1 fruit fly cellular context compared by ENCODE assay signal in genomic region chr3R:22625514-22626333, dm6.
TF ChIP-seq lines count a peak whose summit lies in the region.

No protein-coding gene starts in this region.

TF ChIP-seq in whole organism, embryonic, 481 proteins besides CTCF, POLR2A, EP300 and RAD21 (continued from another document and continues in another):
- TF ChIP-seq CG15011 (GFP tag; optimal IDR thresholded peaks at IDR 0.05; lab: Kevin White, UChicago) (peak; percentile 23), CG1233 (GFP tag; optimal IDR thresholded peaks at IDR 0.05; lab: Kevin White, UChicago) (peak; percentile 12), CG11093 (GFP tag; IDR thresholded peaks at IDR 0.05; lab: Robert Waterston, UW) (0 out of 3 replicates have a peak, but pooled peaks have one; percentile 12), CG10321 (GFP tag; IDR thresholded peaks at IDR 0.05; lab: Robert Waterston, UW) (no peak), B-H2 (GFP tag; optimal IDR thresholded peaks at IDR 0.05; lab: Kevin White, UChicago) (no peak), grau (tag; optimal IDR thresholded peaks at IDR 0.05; lab: Kevin White, UChicago) (peak; percentile 52), Ssrp (tag; optimal IDR thresholded peaks at IDR 0.05; lab: Kevin White, UChicago) (peak; percentile 47), CG3407 (GFP tag; optimal IDR thresholded peaks at IDR 0.05; lab: Kevin White, UChicago) (peak; percentile 39), fd64A (GFP tag; optimal IDR thresholded peaks at IDR 0.05; lab: Kevin White, UChicago) (no peak), CG1603 (tag; optimal IDR thresholded peaks at IDR 0.05; lab: Kevin White, UChicago) (peak; percentile 23), Hr78 (GFP tag; optimal IDR thresholded peaks at IDR 0.05; lab: Kevin White, UChicago) (peak in 1 of 2 experiments; percentile 11), CG1529 (GFP tag; optimal IDR thresholded peaks at IDR 0.05; lab: Kevin White, UChicago) (peak; percentile 40), ken (GFP tag; IDR thresholded peaks at IDR 0.05; lab: Robert Waterston, UW) (no peak), tgo (GFP tag; IDR thresholded peaks at IDR 0.05; lab: Robert Waterston, UW) (0 out of 3 replicates have a peak, but pooled peaks have one; percentile 25), nau (GFP tag; optimal IDR thresholded peaks at IDR 0.05; lab: Kevin White, UChicago) (peak; percentile 32), run (tag; optimal IDR thresholded peaks at IDR 0.05; lab: Kevin White, UChicago) (no peak), CG34422 (GFP tag; IDR thresholded peaks at IDR 0.05; lab: Robert Waterston, UW) (no peak), onecut (GFP tag; IDR thresholded peaks at IDR 0.05; lab: Robert Waterston, UW) (no peak), aop (GFP tag; IDR thresholded peaks at IDR 0.05; lab: Robert Waterston, UW) (no peak), trem (tag; optimal IDR thresholded peaks at IDR 0.05; lab: Kevin White, UChicago) (peak; percentile 25), slbo (GFP tag; IDR thresholded peaks at IDR 0.05; lab: Robert Waterston, UW) (no peak), CG15601 (tag; optimal IDR thresholded peaks at IDR 0.05; lab: Kevin White, UChicago) (peak; percentile 51), lab (GFP tag; optimal IDR thresholded peaks at IDR 0.05; lab: Kevin White, UChicago) (peak; percentile 11), CG5245 (GFP tag; optimal IDR thresholded peaks at IDR 0.05; lab: Kevin White, UChicago) (no peak), hb (GFP tag; IDR thresholded peaks at IDR 0.05; lab: Robert Waterston, UW; ENCODE audit: partially characterized antibody) (no peak), sim (GFP tag; IDR thresholded peaks at IDR 0.05; lab: Robert Waterston, UW) (no peak), Gug (GFP tag; IDR thresholded peaks at IDR 0.05; lab: Robert Waterston, UW) (no peak), Eip74EF (GFP tag; optimal IDR thresholded peaks at IDR 0.05; lab: Kevin White, UChicago) (peak in 1 of 2 experiments; percentile 7), gfzf (GFP tag; optimal IDR thresholded peaks at IDR 0.05; lab: Kevin White, UChicago) (no peak), CG8478 (optimal IDR thresholded peaks at IDR 0.05; lab: Kevin White, UChicago) (no peak), CG10209 (GFP tag; optimal IDR thresholded peaks at IDR 0.05; lab: Kevin White, UChicago) (peak; percentile 24), cad (GFP tag; optimal IDR thresholded peaks at IDR 0.05; lab: Kevin White, UChicago) (no peak), NK7.1 (GFP tag; optimal IDR thresholded peaks at IDR 0.05; lab: Kevin White, UChicago) (no peak), Sox102F (GFP tag; optimal IDR thresholded peaks at IDR 0.05; lab: Kevin White, UChicago) (peak; percentile 60), cg (GFP tag; optimal IDR thresholded peaks at IDR 0.05; lab: Kevin White, UChicago) (no peak), Bgb (GFP tag; IDR thresholded peaks at IDR 0.05; lab: Robert Waterston, UW; ENCODE audit: partially characterized antibody) (0 out of 2 replicates have a peak, but pooled peaks have one; percentile 4), Hr39 (optimal IDR thresholded peaks at IDR 0.05; lab: Kevin White, UChicago) (no peak), Poxn (GFP tag; IDR thresholded peaks at IDR 0.05; lab: Robert Waterston, UW) (no peak), Oli (tag; optimal IDR thresholded peaks at IDR 0.05; lab: Kevin White, UChicago) (peak; percentile 62), CG15269 (tag; optimal IDR thresholded peaks at IDR 0.05; lab: Kevin White, UChicago) (no peak), PHDP (tag; optimal IDR thresholded peaks at IDR 0.05; lab: Kevin White, UChicago) (peak; percentile 46), tio (GFP tag; optimal IDR thresholded peaks at IDR 0.05; lab: Kevin White, UChicago) (peak; percentile 56), CG15514 (GFP tag; optimal IDR thresholded peaks at IDR 0.05; lab: Kevin White, UChicago) (no peak), Antp (GFP tag; optimal IDR thresholded peaks at IDR 0.05; lab: Kevin White, UChicago) (no peak), CG9932 (GFP tag; IDR thresholded peaks at IDR 0.05; lab: Robert Waterston, UW) (no peak), hbn (GFP tag; IDR thresholded peaks at IDR 0.05; lab: Robert Waterston, UW; ENCODE audit: partially characterized antibody) (no peak), caup (GFP tag; optimal IDR thresholded peaks at IDR 0.05; lab: Kevin White, UChicago; ENCODE audit: severe bottlenecking) (peak; percentile 15), ATbp (GFP tag; optimal IDR thresholded peaks at IDR 0.05; lab: Kevin White, UChicago) (peak; percentile 31), sisA (GFP tag; IDR thresholded peaks at IDR 0.05; lab: Robert Waterston, UW) (0 out of 2 replicates have a peak, but pooled peaks have one; percentile 10), CG16863 (GFP tag; optimal IDR thresholded peaks at IDR 0.05; lab: Kevin White, UChicago) (peak; percentile 24), CG17361 (GFP tag; IDR thresholded peaks at IDR 0.05; lab: Robert Waterston, UW) (peak; percentile 73; the same call in 2 of the 3 replicates), dmrt99B (tag; optimal IDR thresholded peaks at IDR 0.05; lab: Kevin White, UChicago) (peak; percentile 69), trh (GFP tag; optimal IDR thresholded peaks at IDR 0.05; lab: Kevin White, UChicago) (no peak), CG13424 (tag; optimal IDR thresholded peaks at IDR 0.05; lab: Kevin White, UChicago) (peak; percentile 46), CG12236 (GFP tag; optimal IDR thresholded peaks at IDR 0.05; lab: Kevin White, UChicago) (no peak), Opbp (GFP tag; IDR thresholded peaks at IDR 0.05; lab: Robert Waterston, UW; ENCODE audit: partially characterized antibody) (no peak), CG6654 (GFP tag; optimal IDR thresholded peaks at IDR 0.05; lab: Kevin White, UChicago) (no peak), CG9727 (GFP tag; optimal IDR thresholded peaks at IDR 0.05; lab: Kevin White, UChicago) (peak; percentile 66), CG13775 (GFP tag; optimal IDR thresholded peaks at IDR 0.05; lab: Kevin White, UChicago) (peak; percentile 54), Mes4 (GFP tag; optimal IDR thresholded peaks at IDR 0.05; lab: Kevin White, UChicago) (no peak), lola (GFP tag; optimal IDR thresholded peaks at IDR 0.05; lab: Kevin White, UChicago) (peak in 1 of 3 experiments; percentile 72), CG2889 (GFP tag; IDR thresholded peaks at IDR 0.05; lab: Robert Waterston, UW) (no peak), gem (tag; optimal IDR thresholded peaks at IDR 0.05; lab: Kevin White, UChicago) (peak; percentile 77), z (GFP tag; IDR thresholded peaks at IDR 0.05; lab: Robert Waterston, UW) (no peak), az2 (GFP tag; optimal IDR thresholded peaks at IDR 0.05; lab: Kevin White, UChicago) (peak; percentile 58), D (optimal IDR thresholded peaks at IDR 0.05; lab: Kevin White, UChicago) (no peak), D (GFP tag; optimal IDR thresholded peaks at IDR 0.05; lab: Kevin White, UChicago) (peak; percentile 76), fd96Cb (tag; optimal IDR thresholded peaks at IDR 0.05; lab: Kevin White, UChicago) (peak; percentile 56), Camta (GFP tag; optimal IDR thresholded peaks at IDR 0.05; lab: Kevin White, UChicago) (no peak), CG7556 (GFP tag; optimal IDR thresholded peaks at IDR 0.05; lab: Kevin White, UChicago) (peak; percentile 65), CG4730 (GFP tag; IDR thresholded peaks at IDR 0.05; lab: Robert Waterston, UW) (no peak), Mrtf (GFP tag; IDR thresholded peaks at IDR 0.05; lab: Robert Waterston, UW) (no peak), sd (tag; optimal IDR thresholded peaks at IDR 0.05; lab: Kevin White, UChicago) (peak; percentile 63), CG2199 (GFP tag; IDR thresholded peaks at IDR 0.05; lab: Robert Waterston, UW) (peak; percentile 72; the same call in 2 of the 3 replicates), Lim3 (GFP tag; IDR thresholded peaks at IDR 0.05; lab: Robert Waterston, UW) (no peak), toy (GFP tag; IDR thresholded peaks at IDR 0.05; lab: Robert Waterston, UW) (no peak), lov (optimal IDR thresholded peaks at IDR 0.05; lab: Kevin White, UChicago) (no peak), lov (GFP tag; IDR thresholded peaks at IDR 0.05; lab: Robert Waterston, UW) (no peak), pho (GFP tag; optimal IDR thresholded peaks at IDR 0.05; lab: Kevin White, UChicago) (no peak), Awh (GFP tag; IDR thresholded peaks at IDR 0.05; lab: Robert Waterston, UW) (no peak), Spps (tag; optimal IDR thresholded peaks at IDR 0.05; lab: Kevin White, UChicago) (peak; percentile 12), CG2678 (tag; optimal IDR thresholded peaks at IDR 0.05; lab: Kevin White, UChicago) (peak; percentile 73), Asciz (GFP tag; optimal IDR thresholded peaks at IDR 0.05; lab: Kevin White, UChicago) (peak; percentile 50), Med (GFP tag; lab: Kevin White, UChicago) (peak; percentile 62), CG17385 (GFP tag; optimal IDR thresholded peaks at IDR 0.05; lab: Kevin White, UChicago) (peak; percentile 22), hth (optimal IDR thresholded peaks at IDR 0.05; lab: Kevin White, UChicago) (no peak), CG18262 (tag; optimal IDR thresholded peaks at IDR 0.05; lab: Kevin White, UChicago) (peak; percentile 80), CG6689 (GFP tag; IDR thresholded peaks at IDR 0.05; lab: Robert Waterston, UW) (peak; percentile 57), CoRest (tag; optimal IDR thresholded peaks at IDR 0.05; lab: Kevin White, UChicago) (peak; percentile 32), bigmax (GFP tag; optimal IDR thresholded peaks at IDR 0.05; lab: Kevin White, UChicago) (no peak), Nf-YC (tag; optimal IDR thresholded peaks at IDR 0.05; lab: Kevin White, UChicago) (no peak), CG4617 (GFP tag; optimal IDR thresholded peaks at IDR 0.05; lab: Kevin White, UChicago; ENCODE audit: borderline replicate concordance) (no peak), nerfin-1 (tag; optimal IDR thresholded peaks at IDR 0.05; lab: Kevin White, UChicago) (peak; percentile 32), Hr3 (GFP tag; optimal IDR thresholded peaks at IDR 0.05; lab: Kevin White, UChicago) (peak; percentile 28), sens (GFP tag; lab: Kevin White, UChicago) (peak; percentile 87), CG12659 (GFP tag; optimal IDR thresholded peaks at IDR 0.05; lab: Kevin White, UChicago) (peak; percentile 37), CG2875 (GFP tag; optimal IDR thresholded peaks at IDR 0.05; lab: Kevin White, UChicago) (peak; percentile 64), Sox100B (GFP tag; optimal IDR thresholded peaks at IDR 0.05; lab: Kevin White, UChicago) (peak; percentile 73), Usf (GFP tag; optimal IDR thresholded peaks at IDR 0.05; lab: Kevin White, UChicago) (peak; percentile 14), H2.0 (GFP tag; IDR thresholded peaks at IDR 0.05; lab: Robert Waterston, UW) (no peak), Ptx1 (GFP tag; IDR thresholded peaks at IDR 0.05; lab: Robert Waterston, UW) (no peak), bsh (GFP tag; optimal IDR thresholded peaks at IDR 0.05; lab: Kevin White, UChicago) (peak in 1 of 2 experiments; percentile 59), nmo (GFP tag; optimal IDR thresholded peaks at IDR 0.05; lab: Kevin White, UChicago) (peak; percentile 76), Ets65A (GFP tag; lab: Kevin White, UChicago) (no peak), ewg (GFP tag; optimal IDR thresholded peaks at IDR 0.05; lab: Kevin White, UChicago) (peak; percentile 8), Elba2 (GFP tag; optimal IDR thresholded peaks at IDR 0.05; lab: Kevin White, UChicago) (no peak), CG16815 (GFP tag; optimal IDR thresholded peaks at IDR 0.05; lab: Kevin White, UChicago) (peak; percentile 19), Hmx (GFP tag; optimal IDR thresholded peaks at IDR 0.05; lab: Kevin White, UChicago) (no peak), Blimp-1 (GFP tag; optimal IDR thresholded peaks at IDR 0.05; lab: Kevin White, UChicago) (peak; percentile 54), HHEX (GFP tag; optimal IDR thresholded peaks at IDR 0.05; lab: Kevin White, UChicago) (peak; percentile 41), corto (GFP tag; optimal IDR thresholded peaks at IDR 0.05; lab: Kevin White, UChicago) (peak; percentile 30), CG8290 (GFP tag; optimal IDR thresholded peaks at IDR 0.05; lab: Kevin White, UChicago) (no peak), CG8290 (tag; optimal IDR thresholded peaks at IDR 0.05; lab: Kevin White, UChicago) (no peak), salm (tag; optimal IDR thresholded peaks at IDR 0.05; lab: Kevin White, UChicago) (no peak), crc (GFP tag; optimal IDR thresholded peaks at IDR 0.05; lab: Kevin White, UChicago) (no peak), CG6813 (GFP tag; optimal IDR thresholded peaks at IDR 0.05; lab: Kevin White, UChicago) (peak; percentile 8), Doc3 (GFP tag; IDR thresholded peaks at IDR 0.05; lab: Robert Waterston, UW; ENCODE audit: partially characterized antibody) (no peak), zen (tag; optimal IDR thresholded peaks at IDR 0.05; lab: Kevin White, UChicago) (no peak), crol (GFP tag; IDR thresholded peaks at IDR 0.05; lab: Robert Waterston, UW) (peak; percentile 70), dpn (GFP tag; optimal IDR thresholded peaks at IDR 0.05; lab: Kevin White, UChicago) (peak in 1 of 2 experiments; percentile 13), BEAF-32 (GFP tag; optimal IDR thresholded peaks at IDR 0.05; lab: Kevin White, UChicago) (no peak), CG7745 (tag; optimal IDR thresholded peaks at IDR 0.05; lab: Kevin White, UChicago) (no peak), ap (GFP tag; IDR thresholded peaks at IDR 0.05; lab: Robert Waterston, UW) (no peak), sna (GFP tag; IDR thresholded peaks at IDR 0.05; lab: Robert Waterston, UW; ENCODE audit: partially characterized antibody) (no peak), CG17912 (GFP tag; optimal IDR thresholded peaks at IDR 0.05; lab: Kevin White, UChicago) (no peak), CG17359 (tag; optimal IDR thresholded peaks at IDR 0.05; lab: Kevin White, UChicago) (peak; percentile 23), TFAM (GFP tag; optimal IDR thresholded peaks at IDR 0.05; lab: Kevin White, UChicago) (no peak), Hmr (GFP tag; optimal IDR thresholded peaks at IDR 0.05; lab: Kevin White, UChicago) (peak; percentile 58), CG4282 (GFP tag; optimal IDR thresholded peaks at IDR 0.05; lab: Kevin White, UChicago) (no peak), CG12299 (tag; optimal IDR thresholded peaks at IDR 0.05; lab: Kevin White, UChicago) (no peak), prd (optimal IDR thresholded peaks at IDR 0.05; lab: Kevin White, UChicago) (no peak), prd (GFP tag; IDR thresholded peaks at IDR 0.05; lab: Robert Waterston, UW) (0 out of 3 replicates have a peak, but pooled peaks have one; percentile 30), Ada2b (GFP tag; IDR thresholded peaks at IDR 0.05; lab: Robert Waterston, UW) (peak; percentile 20; the same call in 1 of the 2 replicates), Stat92E (GFP tag; optimal IDR thresholded peaks at IDR 0.05; lab: Kevin White, UChicago) (peak in 1 of 3 experiments; percentile 86), stwl (tag; optimal IDR thresholded peaks at IDR 0.05; lab: Kevin White, UChicago) (no peak)
